Worm (Caenorhabditis elegans): ENCODE results near the gene str-37.
A peak's percentile ranks its signal among the peaks of the same experiment; 100 is the strongest.

The str-37 gene

ce11 chrV:13300492-13300891, 27.1 kb upstream of the str-37 start:
- no peak for TF ChIP-seq ztf-29 (GFP tag; IDR thresholded peaks at IDR 0.05)

- TF ChIP-seq T22C8.4 (GFP tag; IDR thresholded peaks at IDR 0.05) (no peak), tab-1 (GFP tag; IDR thresholded peaks at IDR 0.05) (no peak), med-1 (GFP tag; optimal IDR thresholded peaks at IDR 0.05; ENCODE audit: insufficient read depth) (no peak), flt-1 (GFP tag; IDR thresholded peaks at IDR 0.05) (no peak), ztf-23 (GFP tag; IDR thresholded peaks at IDR 0.05) (no peak), cog-1 (tag; optimal IDR thresholded peaks at IDR 0.05) (no peak), ztf-29 (GFP tag; IDR thresholded peaks at IDR 0.05) (no peak), klf-2 (GFP tag; conservative IDR thresholded peaks at IDR 0.05) (no peak), ref-1 (GFP tag; conservative IDR thresholded peaks at IDR 0.05) (no peak)
Observed at ce11 chrV:13301443-13301842, 26.1 kb upstream of the str-37 start, which contains the start of gene ceh-79. ceh-79 (plus strand) TSS chrV:13301833.

DNA sequence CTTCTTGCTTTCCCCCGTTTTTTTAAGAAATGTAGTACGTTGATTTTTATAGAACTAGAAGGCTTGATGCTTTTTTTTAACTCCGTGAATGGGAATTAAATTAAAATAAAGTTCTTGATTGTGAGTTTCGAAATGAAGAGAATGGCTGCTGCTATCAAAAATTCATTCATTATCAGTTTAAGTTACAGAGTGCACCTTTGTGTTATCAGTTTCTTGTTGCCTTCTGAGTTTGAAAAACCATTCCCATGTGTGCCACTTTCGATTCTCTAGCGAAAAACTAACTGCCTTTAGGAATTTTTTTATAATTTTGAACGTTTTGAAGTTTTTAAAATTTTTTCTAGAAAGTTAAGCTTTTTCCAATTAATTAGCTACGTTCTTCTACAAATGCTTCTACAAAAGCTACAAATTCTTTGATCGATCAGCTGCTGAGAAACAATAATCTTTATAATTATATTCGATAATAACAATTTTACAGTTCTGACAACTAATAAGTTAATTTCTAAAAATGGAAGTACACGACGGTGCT, 22.8 kb upstream of the str-37 start, which contains the start of gene C26E1.2:
C26E1.2 (plus strand) TSS at position 476 of the 526 bp plus-strand sequence.
- TF ChIP-seq med-1 (GFP tag; optimal IDR thresholded peaks at IDR 0.05; ENCODE audit: insufficient read depth) (no peak), tab-1 (GFP tag; IDR thresholded peaks at IDR 0.05) (no peak), flt-1 (GFP tag; IDR thresholded peaks at IDR 0.05) (no peak), cog-1 (tag; optimal IDR thresholded peaks at IDR 0.05) (no peak), ref-1 (GFP tag; conservative IDR thresholded peaks at IDR 0.05) (no peak), klf-2 (GFP tag; conservative IDR thresholded peaks at IDR 0.05) (no peak), ztf-23 (GFP tag; IDR thresholded peaks at IDR 0.05) (no peak), T22C8.4 (GFP tag; IDR thresholded peaks at IDR 0.05) (no peak)

- TF ChIP-seq med-1 (GFP tag; optimal IDR thresholded peaks at IDR 0.05; ENCODE audit: insufficient read depth) (no peak), ref-1 (GFP tag; conservative IDR thresholded peaks at IDR 0.05) (no peak), ztf-29 (GFP tag; IDR thresholded peaks at IDR 0.05) (no peak), T22C8.4 (GFP tag; IDR thresholded peaks at IDR 0.05) (no peak), flt-1 (GFP tag; IDR thresholded peaks at IDR 0.05) (no peak), cog-1 (tag; optimal IDR thresholded peaks at IDR 0.05) (no peak), tab-1 (GFP tag; IDR thresholded peaks at IDR 0.05) (no peak), klf-2 (GFP tag; conservative IDR thresholded peaks at IDR 0.05) (no peak)
Observed at ce11 chrV:13308616-13309015, 18.9 kb upstream of the str-37 start, which contains the start of gene C50B6.1. C50B6.1 (plus strand) TSS chrV:13308916.

DNA sequence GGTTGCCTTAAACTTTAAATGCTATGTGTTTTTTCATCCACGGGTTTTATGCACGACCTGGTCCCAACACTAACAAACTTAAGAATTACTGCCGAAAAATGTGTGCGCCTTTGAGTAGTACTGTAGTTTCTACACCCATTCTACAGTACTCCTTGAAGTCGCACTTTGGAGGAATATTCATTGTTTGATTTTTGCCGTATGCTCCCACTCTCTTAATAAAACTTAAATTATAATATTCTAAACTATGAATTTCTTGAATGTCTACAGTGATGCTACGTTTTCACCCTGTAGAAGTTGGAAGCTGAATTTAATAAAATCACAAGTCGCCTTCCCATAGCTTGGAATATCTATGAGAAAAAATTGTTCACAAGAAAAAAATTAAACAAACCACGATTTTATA, 17.8 kb upstream of the str-37 start:
- no peak for TF ChIP-seq tab-1 (GFP tag; IDR thresholded peaks at IDR 0.05)
- TF ChIP-seq ref-1 (GFP tag; conservative IDR thresholded peaks at IDR 0.05) = no peak
- no peak for TF ChIP-seq ztf-29 (GFP tag; IDR thresholded peaks at IDR 0.05)
- no peak for TF ChIP-seq cog-1 (tag; optimal IDR thresholded peaks at IDR 0.05)
- TF ChIP-seq ztf-23 (GFP tag; IDR thresholded peaks at IDR 0.05) = no peak
- TF ChIP-seq flt-1 (GFP tag; IDR thresholded peaks at IDR 0.05) = no peak
- no peak for TF ChIP-seq T22C8.4 (GFP tag; IDR thresholded peaks at IDR 0.05)
- no peak for TF ChIP-seq klf-2 (GFP tag; conservative IDR thresholded peaks at IDR 0.05)
- no peak for TF ChIP-seq med-1 (GFP tag; optimal IDR thresholded peaks at IDR 0.05; ENCODE audit: insufficient read depth)

DNA sequence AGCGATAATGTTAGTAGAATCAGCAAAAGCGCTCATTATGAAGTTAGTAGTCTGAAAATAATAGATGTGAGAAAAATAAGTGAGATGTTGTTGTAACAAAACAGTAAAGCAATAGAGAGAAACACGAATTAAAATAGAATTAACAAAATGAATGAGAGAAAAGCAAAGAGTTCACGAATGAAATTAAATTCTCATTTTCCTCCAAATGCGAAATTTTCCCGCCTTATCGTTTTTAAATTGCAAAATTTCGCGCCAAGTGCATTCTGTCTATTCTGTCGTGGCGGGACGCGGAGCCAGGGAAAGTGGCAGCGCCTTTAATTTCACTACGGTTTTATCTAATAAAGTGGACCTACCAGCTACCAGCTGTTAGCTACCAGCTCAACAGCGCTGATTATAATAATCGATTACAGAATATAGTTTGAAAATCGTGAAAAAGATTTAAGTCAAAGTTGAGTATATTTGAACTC, 15.3 kb upstream of the str-37 start, which contains the start of gene nasp-2:
nasp-2 (minus strand) TSS at position 51 of the 467 bp plus-strand sequence.
- TF ChIP-seq ref-1 (GFP tag; conservative IDR thresholded peaks at IDR 0.05) = no peak
- no peak for TF ChIP-seq tab-1 (GFP tag; IDR thresholded peaks at IDR 0.05)
- no peak for TF ChIP-seq med-1 (GFP tag; optimal IDR thresholded peaks at IDR 0.05; ENCODE audit: insufficient read depth)
- no peak for TF ChIP-seq flt-1 (GFP tag; IDR thresholded peaks at IDR 0.05)

- TF ChIP-seq T22C8.4 (GFP tag; IDR thresholded peaks at IDR 0.05) (peak; percentile 69), med-1 (GFP tag; optimal IDR thresholded peaks at IDR 0.05; ENCODE audit: insufficient read depth) (no peak), tab-1 (GFP tag; IDR thresholded peaks at IDR 0.05) (no peak), klf-2 (GFP tag; conservative IDR thresholded peaks at IDR 0.05) (no peak), ztf-23 (GFP tag; IDR thresholded peaks at IDR 0.05) (0 out of 2 replicates have a peak, but pooled peaks have one; percentile 62), ztf-29 (GFP tag; IDR thresholded peaks at IDR 0.05) (no peak), cog-1 (tag; optimal IDR thresholded peaks at IDR 0.05) (no peak), flt-1 (GFP tag; IDR thresholded peaks at IDR 0.05) (no peak), ref-1 (GFP tag; conservative IDR thresholded peaks at IDR 0.05) (no peak)
Observed at ce11 chrV:13313045-13313623, 14.4 kb upstream of the str-37 start, which contains the start of gene C50B6.3. C50B6.3 (plus strand) TSS chrV:13313573.

ce11 chrV:13317247-13317646, 10.3 kb upstream of the str-37 start:
- TF ChIP-seq tab-1 (GFP tag; IDR thresholded peaks at IDR 0.05) (0 out of 2 replicates have a peak, but pooled peaks have one; percentile 31), klf-2 (GFP tag; conservative IDR thresholded peaks at IDR 0.05) (0 out of 2 replicates have a peak, but pooled peaks have one; percentile 8)

- TF ChIP-seq cog-1 (tag; optimal IDR thresholded peaks at IDR 0.05) (no peak), ref-1 (GFP tag; conservative IDR thresholded peaks at IDR 0.05) (no peak), ztf-29 (GFP tag; IDR thresholded peaks at IDR 0.05) (no peak), klf-2 (GFP tag; conservative IDR thresholded peaks at IDR 0.05) (no peak), flt-1 (GFP tag; IDR thresholded peaks at IDR 0.05) (no peak), med-1 (GFP tag; optimal IDR thresholded peaks at IDR 0.05; ENCODE audit: insufficient read depth) (no peak), T22C8.4 (GFP tag; IDR thresholded peaks at IDR 0.05) (no peak), tab-1 (GFP tag; IDR thresholded peaks at IDR 0.05) (no peak), ztf-23 (GFP tag; IDR thresholded peaks at IDR 0.05) (no peak)
Observed at ce11 chrV:13317911-13318502, 9.6 kb upstream of the str-37 start, which contains the start of the genes col-161 and srh-18. col-161 (minus strand) TSS chrV:13318011. srh-18 (plus strand) TSS chrV:13318452.

Measured in whole organism, midembryonic.